Worm (Caenorhabditis elegans): ENCODE measurements around the gene smf-3.

ce11 chrIV:2663953-2664900 lies 45.6 kb downstream of the smf-3 start, which contains the start of gene Y69A2AR.31:
- no peak for TF ChIP-seq hmbx-1 (tag; optimal IDR thresholded peaks at IDR 0.05)
- TF ChIP-seq scrt-1 (GFP tag; IDR thresholded peaks at IDR 0.05) = no peak
- no peak for TF ChIP-seq B0310.2 (tag; optimal IDR thresholded peaks at IDR 0.05)
- no peak for TF ChIP-seq ama-1 (optimal IDR thresholded peaks at IDR 0.05)

Data from whole organism, early embryonic.